Fruit fly (Drosophila melanogaster) whole organism, embryonic: ENCODE data around the gene CG16853.
A peak's percentile ranks its signal among the peaks of the same experiment; 100 is the strongest.

Source experiments
- ATbp ChIP-seq: fragments of 200-800 bp; sonication (Bioruptor generic); optimal IDR thresholded peaks from 2 replicates; lab custom pipeline; 2017; ENCODE audit warnings: missing biosample characterization, mild to moderate bottlenecking, missing genetic modification characterization, missing genetic modification reagents
- Adf1 ChIP-seq: fragments of 200-800 bp; sonication (Bioruptor generic); IDR thresholded peaks from 2 replicates; pipeline ENCODE4 v1.3.6; 2022; ENCODE audit warnings: missing biosample characterization, missing genetic modification characterization
- Atf-2 ChIP-seq: fragments of 200-800 bp; sonication (Bioruptor generic); optimal IDR thresholded peaks from 2 replicates; lab custom pipeline; 2016; ENCODE audit warnings: missing biosample characterization, missing genetic modification characterization
- BEAF-32 ChIP-seq: fragments of 200-800 bp; sonication (Bioruptor generic); optimal IDR thresholded peaks from 3 replicates; lab custom pipeline; 2017; ENCODE audit warnings: missing biosample characterization, missing genetic modification characterization, mild to moderate bottlenecking, moderate library complexity, missing genetic modification reagents
- CG11560 ChIP-seq: fragments of 200-800 bp; sonication (Bioruptor generic); IDR thresholded peaks from 3 replicates; pipeline ENCODE4 v1.3.6; 2022; ENCODE audit warnings: missing biosample characterization, missing genetic modification characterization
- CG11696 ChIP-seq: fragments of 200-800 bp; sonication (Bioruptor generic); IDR thresholded peaks from 2 replicates; pipeline ENCODE4 v1.3.6; 2022; ENCODE audit warnings: missing biosample characterization, missing genetic modification characterization
- CG12391 ChIP-seq: fragments of 200-800 bp; sonication (Bioruptor generic); optimal IDR thresholded peaks from 3 replicates; lab custom pipeline; 2018; ENCODE audit warnings: missing biosample characterization, mild to moderate bottlenecking, missing genetic modification characterization, moderate library complexity
- CG12942 ChIP-seq: fragments of 200-800 bp; sonication (Bioruptor generic); optimal IDR thresholded peaks from 3 replicates; lab custom pipeline; 2016; ENCODE audit warnings: missing biosample characterization, missing genetic modification characterization
- CG14050 ChIP-seq: fragments of 200-800 bp; sonication (Bioruptor generic); IDR thresholded peaks from 3 replicates; pipeline ENCODE4 v1.3.6; 2022; ENCODE audit warnings: missing biosample characterization, missing genetic modification characterization
- CG16813 ChIP-seq: fragments of 200-800 bp; sonication (Bioruptor generic); IDR thresholded peaks from 3 replicates; pipeline ENCODE4 v1.3.6; 2022; ENCODE audit warnings: missing biosample characterization, missing genetic modification characterization; ENCODE audit not compliant: partially characterized antibody
- CG17912 ChIP-seq: fragments of 200-800 bp; sonication (Bioruptor generic); optimal IDR thresholded peaks from 2 replicates; lab custom pipeline; 2018; ENCODE audit warnings: missing biosample characterization, mild to moderate bottlenecking, missing genetic modification characterization
- CG18476 ChIP-seq: fragments of 200-800 bp; sonication (Bioruptor generic); optimal IDR thresholded peaks from 2 replicates; lab custom pipeline; 2016; ENCODE audit warnings: missing biosample characterization, mild to moderate bottlenecking, missing genetic modification characterization
- CG2120 ChIP-seq: fragments of 200-800 bp; sonication (Bioruptor generic); optimal IDR thresholded peaks from 3 replicates; lab custom pipeline; 2016; ENCODE audit warnings: missing biosample characterization, missing genetic modification characterization
- CG31441 ChIP-seq: fragments of 200-800 bp; sonication (Bioruptor generic); IDR thresholded peaks from 2 replicates; pipeline ENCODE4 v1.3.6; 2022; ENCODE audit warnings: missing biosample characterization, missing genetic modification characterization
- CG32767 ChIP-seq: fragments of 200-800 bp; sonication (Bioruptor generic); IDR thresholded peaks from 2 replicates; pipeline ENCODE4 v1.3.6; 2022; ENCODE audit warnings: missing biosample characterization, missing genetic modification characterization
- CG33213 ChIP-seq: fragments of 200-800 bp; sonication (Bioruptor generic); optimal IDR thresholded peaks from 3 replicates; lab custom pipeline; 2016; ENCODE audit warnings: missing biosample characterization, missing genetic modification characterization
- CG3407 ChIP-seq: fragments of 200-800 bp; sonication (Bioruptor generic); optimal IDR thresholded peaks from 2 replicates; lab custom pipeline; 2018; ENCODE audit warnings: missing biosample characterization, mild to moderate bottlenecking, missing genetic modification characterization
- CG5180 ChIP-seq: fragments of 200-800 bp; sonication (Bioruptor generic); optimal IDR thresholded peaks from 3 replicates; lab custom pipeline; 2017; ENCODE audit warnings: missing biosample characterization, missing genetic modification characterization, mild to moderate bottlenecking, moderate library complexity, missing genetic modification reagents
- CG6175 ChIP-seq: fragments of 200-800 bp; sonication (Bioruptor generic); IDR thresholded peaks from 3 replicates; pipeline ENCODE4 v1.3.6; 2022; ENCODE audit warnings: missing biosample characterization, missing genetic modification characterization
- CG7372 ChIP-seq: fragments of 200-800 bp; sonication (Bioruptor generic); IDR thresholded peaks from 2 replicates; pipeline ENCODE4 v1.3.6; 2022; ENCODE audit warnings: missing biosample characterization, missing genetic modification characterization
- Dfd ChIP-seq, 2 experiments: fragments of >200 bp; optimal IDR thresholded peaks; 2 replicates each; lab custom pipeline; 2017; ENCODE audit warnings: missing biosample characterization in 2 of 2, missing genetic modification characterization in 2 of 2
- Elba2 ChIP-seq: fragments of 200-800 bp; sonication (Bioruptor generic); optimal IDR thresholded peaks from 3 replicates; lab custom pipeline; 2016; ENCODE audit warnings: missing biosample characterization, missing genetic modification characterization
- Ets65A ChIP-seq: fragments of 200-800 bp; sonication (Bioruptor generic); peaks from one replicate; lab custom pipeline; 2016; ENCODE audit warnings: missing biosample characterization, missing genetic modification characterization
- Hmx ChIP-seq: fragments of 200-800 bp; sonication (Bioruptor generic); optimal IDR thresholded peaks from 2 replicates; lab custom pipeline; 2016; ENCODE audit warnings: missing biosample characterization, missing genetic modification characterization
- Hr39 ChIP-seq: fragments of >200 bp; optimal IDR thresholded peaks from 2 replicates; lab custom pipeline; 2017
- Hr78 ChIP-seq, 2 experiments: fragments of 200-800 bp in 1 of 2; fragments of >200 bp in 1 of 2; sonication (Bioruptor generic) in 1 of 2; optimal IDR thresholded peaks; 2 replicates each; lab custom pipeline; 2017 to 2019; ENCODE audit warnings: missing biosample characterization in 2 of 2, missing genetic modification characterization in 2 of 2, mild to moderate bottlenecking in 1 of 2, moderate library complexity in 1 of 2
- NC2α ChIP-seq: fragments of 200-800 bp; sonication (Bioruptor generic); optimal IDR thresholded peaks from 2 replicates; lab custom pipeline; 2016; ENCODE audit warnings: missing biosample characterization, missing genetic modification characterization
- TFAM ChIP-seq: fragments of 200-800 bp; sonication (Bioruptor generic); optimal IDR thresholded peaks from 2 replicates; lab custom pipeline; 2017; ENCODE audit warnings: missing biosample characterization, missing genetic modification characterization, inconsistent platforms
- ab ChIP-seq: fragments of 200-800 bp; sonication (Bioruptor generic); optimal IDR thresholded peaks from 2 replicates; lab custom pipeline; 2016; ENCODE audit warnings: missing biosample characterization, missing genetic modification characterization
- cas ChIP-seq: fragments of 200-800 bp; sonication (Bioruptor generic); IDR thresholded peaks from 2 replicates; pipeline ENCODE4 v1.3.6; 2022; ENCODE audit warnings: missing biosample characterization, missing genetic modification characterization
- cg ChIP-seq: fragments of 200-800 bp; sonication (Bioruptor generic); optimal IDR thresholded peaks from 3 replicates; lab custom pipeline; 2019; ENCODE audit warnings: missing biosample characterization, mild to moderate bottlenecking, missing genetic modification characterization, moderate library complexity
- chn ChIP-seq: fragments of 200-800 bp; sonication (Bioruptor generic); optimal IDR thresholded peaks from 2 replicates; lab custom pipeline; 2016; ENCODE audit warnings: missing biosample characterization, missing genetic modification characterization
- crc ChIP-seq: fragments of 200-800 bp; sonication (Bioruptor generic); optimal IDR thresholded peaks from 2 replicates; lab custom pipeline; 2016; ENCODE audit warnings: missing biosample characterization, missing genetic modification characterization
- crol ChIP-seq: fragments of 200-800 bp; sonication (Bioruptor generic); IDR thresholded peaks from 2 replicates; pipeline ENCODE4 v1.3.6; 2022; ENCODE audit warnings: missing biosample characterization, missing genetic modification characterization
- dan ChIP-seq: fragments of 200-800 bp; sonication (Bioruptor generic); IDR thresholded peaks from 2 replicates; pipeline ENCODE4 v1.3.6; 2022; ENCODE audit warnings: missing biosample characterization, missing genetic modification characterization
- dimm ChIP-seq: fragments of 200-800 bp; sonication (Bioruptor generic); IDR thresholded peaks from 2 replicates; pipeline ENCODE4 v1.3.6; 2022; ENCODE audit warnings: missing biosample characterization, missing genetic modification characterization
- dysf ChIP-seq: fragments of 200-800 bp; sonication (Bioruptor generic); IDR thresholded peaks from 3 replicates; pipeline ENCODE4 v1.3.6; 2022; ENCODE audit warnings: missing biosample characterization, missing genetic modification characterization
- hbn ChIP-seq: fragments of 200-800 bp; sonication (Bioruptor generic); IDR thresholded peaks from 2 replicates; pipeline ENCODE4 v1.3.6; 2022; ENCODE audit warnings: missing biosample characterization, missing genetic modification characterization; ENCODE audit not compliant: partially characterized antibody
- insv ChIP-seq, 2 experiments: fragments of 200-800 bp; sonication (Bioruptor generic); optimal IDR thresholded peaks; 3 replicates each; lab custom pipeline; 2016 to 2018; ENCODE audit warnings: missing biosample characterization in 2 of 2, missing genetic modification characterization in 2 of 2
- jing ChIP-seq: fragments of 200-800 bp; sonication (Bioruptor generic); optimal IDR thresholded peaks from 2 replicates; lab custom pipeline; 2018; ENCODE audit warnings: missing biosample characterization, mild to moderate bottlenecking, missing genetic modification characterization
- jumu ChIP-seq: fragments of 200-800 bp; sonication (Bioruptor generic); optimal IDR thresholded peaks from 3 replicates; lab custom pipeline; 2016; ENCODE audit warnings: missing biosample characterization, missing genetic modification characterization
- mld ChIP-seq: fragments of 200-800 bp; sonication (Bioruptor generic); IDR thresholded peaks from 3 replicates; pipeline ENCODE4 v1.3.6; 2022; ENCODE audit warnings: missing biosample characterization, missing genetic modification characterization; ENCODE audit not compliant: partially characterized antibody
- nom ChIP-seq: fragments of 200-800 bp; sonication (Bioruptor generic); optimal IDR thresholded peaks from 2 replicates; lab custom pipeline; 2017; ENCODE audit warnings: missing biosample characterization, missing genetic modification characterization, mild to moderate bottlenecking, moderate library complexity, missing genetic modification reagents
- otp ChIP-seq: fragments of 200-800 bp; sonication (Bioruptor generic); IDR thresholded peaks from 3 replicates; pipeline ENCODE4, ENCODE4 v1.3.6; 2022; ENCODE audit warnings: missing biosample characterization, missing genetic modification characterization
- sc ChIP-seq, 3 experiments: fragments of >200 bp in 2 of 3; fragments of 200-800 bp in 1 of 3; sonication (Bioruptor generic) in 1 of 3; optimal IDR thresholded peaks; 2 replicates in 2 of 3; 3 replicates in 1 of 3; lab custom pipeline; 2017; ENCODE audit warnings: mild to moderate bottlenecking in 1 of 3, missing biosample characterization in 1 of 3, missing genetic modification characterization in 1 of 3, missing genetic modification reagents in 1 of 3
- sens ChIP-seq: fragments of 200-800 bp; sonication (Bioruptor generic); peaks from one replicate; lab custom pipeline; 2016; ENCODE audit warnings: missing biosample characterization, missing genetic modification characterization
- sens-2 ChIP-seq: fragments of 200-800 bp; sonication (Bioruptor generic); IDR thresholded peaks from 2 replicates; pipeline ENCODE4 v1.3.6; 2022; ENCODE audit warnings: missing biosample characterization, missing genetic modification characterization
- sisA ChIP-seq: fragments of 200-800 bp; sonication (Bioruptor generic); IDR thresholded peaks from 2 replicates; pipeline ENCODE4 v1.3.6; 2022; ENCODE audit warnings: missing biosample characterization, missing genetic modification characterization
- sqz ChIP-seq: fragments of 200-800 bp; sonication (Bioruptor generic); optimal IDR thresholded peaks from 3 replicates; lab custom pipeline; 2018; ENCODE audit warnings: missing biosample characterization, mild to moderate bottlenecking, missing genetic modification characterization
- zfh2 ChIP-seq: fragments of 200-800 bp; sonication (Bioruptor generic); optimal IDR thresholded peaks from 2 replicates; lab custom pipeline; 2016; ENCODE audit warnings: missing biosample characterization, missing genetic modification characterization

The CG16853 gene

dm6 chr2L:13514945-13515687, 27.0 kb upstream of the CG16853 start (continued):
- TF ChIP-seq sens (GFP tag; lab: Kevin White, UChicago) (peak; percentile 95), CG3407 (GFP tag; lab: Kevin White, UChicago) (no peak), otp (GFP tag; lab: Robert Waterston, UW) (peak; percentile 61; the same call in 1 of the 3 replicates), insv (GFP tag; optimal IDR thresholded peaks at IDR 0.05; lab: Kevin White, UChicago) (no peak), Adf1 (GFP tag; lab: Robert Waterston, UW) (no peak), CG2120 (GFP tag; lab: Kevin White, UChicago) (peak; percentile 65), mld (GFP tag; lab: Robert Waterston, UW) (no peak), Hr39 (lab: Kevin White, UChicago) (no peak), dan (GFP tag; lab: Robert Waterston, UW) (no peak), Hr78 (GFP tag; optimal IDR thresholded peaks at IDR 0.05; lab: Kevin White, UChicago) (no peak), CG18476 (GFP tag; lab: Kevin White, UChicago) (peak; percentile 76), dysf (GFP tag; lab: Robert Waterston, UW) (peak; percentile 66), ATbp (GFP tag; lab: Kevin White, UChicago) (peak; percentile 0), sc (optimal IDR thresholded peaks at IDR 0.05; lab: Kevin White, UChicago) (no peak), sc (GFP tag; optimal IDR thresholded peaks at IDR 0.05; lab: Kevin White, UChicago) (no peak), sisA (peak; percentile 75), CG12942 (GFP tag; lab: Kevin White, UChicago) (peak; percentile 33), Elba2 (no peak), Atf-2 (GFP tag; lab: Kevin White, UChicago) (peak; percentile 60), CG12391 (peak; percentile 50), cg (no peak), CG31441 (GFP tag; lab: Robert Waterston, UW) (peak; percentile 83), CG17912 (no peak), CG16813 (GFP tag; lab: Robert Waterston, UW) (no peak), sqz (GFP tag; lab: Kevin White, UChicago) (peak; percentile 60), CG11560 (tag; lab: Robert Waterston, UW) (no peak), crol (no peak), nom (GFP tag; lab: Kevin White, UChicago) (no peak), CG14050 (peak; percentile 68), CG5180 (GFP tag; lab: Kevin White, UChicago) (peak; percentile 62), jing (GFP tag; lab: Kevin White, UChicago) (peak; percentile 7), Ets65A (GFP tag; lab: Kevin White, UChicago) (peak; percentile 99), CG32767 (GFP tag; lab: Robert Waterston, UW) (peak; percentile 72; the same call in 1 of the 2 replicates), TFAM (no peak), Hmx (no peak), crc (GFP tag; lab: Kevin White, UChicago) (peak; percentile 79), CG11696 (peak; percentile 61), zfh2 (peak; percentile 64), NC2α (GFP tag; lab: Kevin White, UChicago) (no peak), CG33213 (GFP tag; lab: Kevin White, UChicago) (peak; percentile 83), CG7372 (GFP tag; lab: Robert Waterston, UW) (peak; percentile 27; the same call in 1 of the 2 replicates), Dfd (GFP tag; optimal IDR thresholded peaks at IDR 0.05; lab: Kevin White, UChicago) (no peak), CG6175 (GFP tag; lab: Robert Waterston, UW) (peak; percentile 48; the same call in 1 of the 3 replicates), sens-2 (GFP tag; lab: Robert Waterston, UW) (no peak), chn (peak; percentile 39), jumu (GFP tag; lab: Kevin White, UChicago) (peak; percentile 83), hbn (GFP tag; lab: Robert Waterston, UW) (no peak), cas (GFP tag; lab: Robert Waterston, UW) (0 out of 2 replicates have a peak, but pooled peaks have one; percentile 14), ab (GFP tag; lab: Kevin White, UChicago) (no peak), BEAF-32 (GFP tag; lab: Kevin White, UChicago) (no peak), dimm (GFP tag; lab: Robert Waterston, UW) (peak; percentile 59)
